Worm (Caenorhabditis elegans) whole organism, L4 larva: Measurements from ENCODE around the gene cyp-31A3.

ENCODE experiments used
- F10B5.3 ChIP-seq: sonication (generic microtip); optimal IDR thresholded peaks from 2 replicates; lab custom pipeline; 2016; ENCODE audit warnings: mild to moderate bottlenecking, missing genetic modification characterization, missing compliant biosample characterization
- F26F4.8 ChIP-seq: fragments of 200-800 bp; sonication (Bioruptor generic); conservative IDR thresholded peaks from 2 replicates; pipeline ENCODE4 v1.3.6; 2022; ENCODE audit warnings: missing genetic modification characterization, missing compliant biosample characterization
- F37D6.2 ChIP-seq: sonication (generic microtip); optimal IDR thresholded peaks from 2 replicates; lab custom pipeline; 2016; ENCODE audit warnings: mild to moderate bottlenecking, missing genetic modification characterization, missing compliant biosample characterization
- F44E2.7 ChIP-seq: fragments of 200-800 bp; sonication (Bioruptor generic); IDR thresholded peaks from 2 replicates; pipeline ENCODE4 v2.1.2; 2022; ENCODE audit warnings: missing genetic modification characterization, missing compliant biosample characterization
- F49E8.2 ChIP-seq: sonication (generic microtip); optimal IDR thresholded peaks from 2 replicates; lab custom pipeline; 2016; ENCODE audit warnings: missing compliant biosample characterization, mild to moderate bottlenecking, missing genetic modification characterization, borderline replicate concordance
- R02D3.7 ChIP-seq: fragments of 150-350 bp; sonication (generic microtip); optimal IDR thresholded peaks from 3 replicates; lab custom pipeline; 2014; ENCODE audit warnings: missing biosample characterization, missing genetic modification characterization
- Y105C5A.15 ChIP-seq: fragments of 200-800 bp; sonication (Bioruptor generic); IDR thresholded peaks from 2 replicates; pipeline ENCODE4 v1.3.6; 2022; ENCODE audit warnings: missing genetic modification characterization, missing compliant biosample characterization
- ZK337.2 ChIP-seq: fragments of 200-800 bp; sonication (Bioruptor generic); IDR thresholded peaks from 2 replicates; pipeline ENCODE4 v1.3.6; 2022; ENCODE audit warnings: missing genetic modification reagents, missing genetic modification characterization, missing compliant biosample characterization
- aha-1 ChIP-seq: fragments of 150-350 bp; peaks from one replicate; lab custom pipeline; 2014; ENCODE audit warnings: missing biosample characterization, missing genetic modification characterization
- arid-1 ChIP-seq: fragments of 200-800 bp; sonication (Bioruptor generic); conservative IDR thresholded peaks from 2 replicates; pipeline ENCODE4 v1.3.6; 2022; ENCODE audit warnings: missing genetic modification reagents, missing genetic modification characterization, missing compliant biosample characterization
- attf-4 ChIP-seq: sonication (generic microtip); optimal IDR thresholded peaks from 3 replicates; lab custom pipeline; 2017; ENCODE audit warnings: missing biosample characterization, missing genetic modification characterization
- ceh-20 ChIP-seq: fragments of 200-800 bp; sonication (Bioruptor generic); IDR thresholded peaks from 2 replicates; pipeline ENCODE4 v1.3.6; 2022; ENCODE audit warnings: missing genetic modification reagents, missing genetic modification characterization, missing compliant biosample characterization
- ceh-28 ChIP-seq: fragments of 150-350 bp; optimal IDR thresholded peaks from 2 replicates; lab custom pipeline; 2014; ENCODE audit warnings: missing biosample characterization, missing genetic modification reagents, missing genetic modification characterization
- ceh-32 ChIP-seq: sonication (generic microtip); optimal IDR thresholded peaks from 2 replicates; lab custom pipeline; 2016; ENCODE audit warnings: mild to moderate bottlenecking, missing genetic modification characterization, missing compliant biosample characterization; ENCODE audit not compliant: poor library complexity
- ceh-44 ChIP-seq: fragments of 200-800 bp; sonication (Bioruptor generic); IDR thresholded peaks from 2 replicates; pipeline ENCODE4 v1.3.6; 2022; ENCODE audit warnings: missing genetic modification reagents, missing genetic modification characterization, missing compliant biosample characterization
- ceh-62 ChIP-seq: sonication (generic microtip); optimal IDR thresholded peaks from 2 replicates; lab custom pipeline; 2017; ENCODE audit warnings: missing biosample characterization, missing genetic modification characterization
- ceh-82 ChIP-seq: sonication (generic microtip); optimal IDR thresholded peaks from 2 replicates; lab custom pipeline; 2017; ENCODE audit warnings: missing biosample characterization, missing genetic modification characterization
- cey-2 ChIP-seq: sonication (generic microtip); optimal IDR thresholded peaks from 3 replicates; lab custom pipeline; 2017; ENCODE audit warnings: missing genetic modification characterization, mild to moderate bottlenecking, missing compliant biosample characterization, antibody characterized with exemption, borderline replicate concordance; ENCODE audit not compliant: insufficient read depth
- ctbp-1 ChIP-seq: fragments of 200-800 bp; sonication (Bioruptor generic); IDR thresholded peaks from 2 replicates; pipeline ENCODE4 v1.3.6; 2022; ENCODE audit warnings: missing genetic modification reagents, missing genetic modification characterization, missing compliant biosample characterization
- daf-8 ChIP-seq: fragments of 200-800 bp; sonication (Bioruptor generic); IDR thresholded peaks from 2 replicates; pipeline ENCODE4 v1.3.6; 2022; ENCODE audit warnings: missing genetic modification characterization, missing compliant biosample characterization
- dmd-9 ChIP-seq: fragments of 200-800 bp; sonication (Bioruptor generic); IDR thresholded peaks from 2 replicates; pipeline ENCODE4 v1.3.6; 2022; ENCODE audit warnings: missing genetic modification reagents, missing genetic modification characterization, missing compliant biosample characterization
- duxl-1 ChIP-seq: sonication (generic microtip); optimal IDR thresholded peaks from 2 replicates; lab custom pipeline; 2016; ENCODE audit warnings: mild to moderate bottlenecking, missing genetic modification characterization, moderate library complexity, missing compliant biosample characterization; ENCODE audit not compliant: poor library complexity
- fkh-10 ChIP-seq: fragments of 150-350 bp; optimal IDR thresholded peaks from 2 replicates; lab custom pipeline; 2014; ENCODE audit warnings: missing biosample characterization, missing genetic modification reagents, missing genetic modification characterization
- fos-1 ChIP-seq: fragments of 150-350 bp; optimal IDR thresholded peaks from 2 replicates; lab custom pipeline; 2014; ENCODE audit warnings: missing biosample characterization, missing genetic modification characterization
- gei-8 ChIP-seq: fragments of 200-800 bp; sonication (Bioruptor generic); optimal IDR thresholded peaks from 2 replicates; lab custom pipeline; 2018; ENCODE audit warnings: mild to moderate bottlenecking, missing genetic modification characterization, missing compliant biosample characterization
- hif-1 ChIP-seq, 2 experiments: sonication (generic microtip); optimal IDR thresholded peaks; 2 replicates each; lab custom pipeline; 2016 to 2017; ENCODE audit warnings: missing compliant biosample characterization in 2 of 2, missing genetic modification characterization in 2 of 2, missing genetic modification reagents in 2 of 2, missing genotype in 2 of 2, mild to moderate bottlenecking in 1 of 2
- hlh-11 ChIP-seq: fragments of 200-800 bp; sonication (Bioruptor generic); optimal IDR thresholded peaks from 2 replicates; lab custom pipeline; 2018; ENCODE audit warnings: mild to moderate bottlenecking, missing genetic modification characterization, missing compliant biosample characterization
- hlh-30 ChIP-seq: sonication (generic microtip); optimal IDR thresholded peaks from 2 replicates; lab custom pipeline; 2017; ENCODE audit warnings: antibody characterized with exemption, mild to moderate bottlenecking, missing genetic modification characterization, missing compliant biosample characterization; ENCODE audit not compliant: insufficient read depth
- lin-13 ChIP-seq: fragments of 150-350 bp; optimal IDR thresholded peaks from 2 replicates; lab custom pipeline; 2014; ENCODE audit warnings: missing biosample characterization, missing genetic modification reagents, missing genetic modification characterization
- lin-29 ChIP-seq: fragments of 200-800 bp; sonication (Bioruptor generic); IDR thresholded peaks from 2 replicates; pipeline ENCODE4 v1.3.6; 2022; ENCODE audit warnings: missing genetic modification reagents, missing genetic modification characterization, missing compliant biosample characterization
- lin-38 ChIP-seq: fragments of 200-800 bp; sonication (Bioruptor generic); IDR thresholded peaks from 2 replicates; pipeline ENCODE4 v1.3.6; 2022; ENCODE audit warnings: missing genetic modification reagents, missing genetic modification characterization, missing compliant biosample characterization
- lin-39 ChIP-seq: fragments of 150-350 bp; optimal IDR thresholded peaks from 2 replicates; lab custom pipeline; 2014; ENCODE audit warnings: missing biosample characterization, missing genetic modification reagents, missing genetic modification characterization
- madf-5 ChIP-seq, 2 experiments: fragments of 200-800 bp; sonication (Bioruptor generic); IDR thresholded peaks; 2 replicates each; pipeline ENCODE4 v1.3.6; 2022; ENCODE audit warnings: missing compliant biosample characterization in 2 of 2, missing genetic modification characterization in 2 of 2
- mdt-29 ChIP-seq: fragments of 200-800 bp; sonication (Bioruptor generic); IDR thresholded peaks from 2 replicates; pipeline ENCODE4 v1.3.6; 2022; ENCODE audit warnings: missing genetic modification reagents, missing genetic modification characterization, missing compliant biosample characterization
- mes-2 ChIP-seq: sonication (generic microtip); optimal IDR thresholded peaks from 2 replicates; lab custom pipeline; 2016; ENCODE audit warnings: missing genotype, mild to moderate bottlenecking, missing genetic modification characterization, missing compliant biosample characterization; ENCODE audit not compliant: poor library complexity, severe bottlenecking
- mxl-2 ChIP-seq: fragments of 200-800 bp; sonication (Bioruptor generic); conservative IDR thresholded peaks from 2 replicates; pipeline ENCODE4 v1.3.6; 2022; ENCODE audit warnings: missing genetic modification reagents, missing genetic modification characterization, missing compliant biosample characterization
- nhr-76 ChIP-seq: fragments of 150-350 bp; optimal IDR thresholded peaks from 2 replicates; lab custom pipeline; 2014; ENCODE audit warnings: missing biosample characterization, missing genetic modification characterization
- pha-4 ChIP-seq, 2 experiments: fragments of 150-350 bp in 1 of 2; fragments of 200-800 bp in 1 of 2; sonication (Bioruptor generic) in 1 of 2; IDR thresholded peaks in 1 of 2; optimal IDR thresholded peaks in 1 of 2; 2 replicates each; pipeline versions ENCODE4 v1.3.6 to Lab custom; 2014 to 2022; ENCODE audit warnings: missing genetic modification characterization in 2 of 2, missing genetic modification reagents in 2 of 2, missing biosample characterization in 1 of 2, missing compliant biosample characterization in 1 of 2
- php-3 ChIP-seq: fragments of 200-800 bp; sonication (Bioruptor generic); IDR thresholded peaks from 2 replicates; pipeline ENCODE4 v1.3.6; 2022; ENCODE audit warnings: missing genetic modification reagents, missing genetic modification characterization, missing compliant biosample characterization
- pqm-1 ChIP-seq: sonication (generic microtip); optimal IDR thresholded peaks from 2 replicates; lab custom pipeline; 2017; ENCODE audit warnings: missing biosample characterization, missing genetic modification characterization
- rbr-2 ChIP-seq: sonication (generic microtip); optimal IDR thresholded peaks from 2 replicates; lab custom pipeline; 2016; ENCODE audit warnings: missing genotype, missing genetic modification characterization, missing compliant biosample characterization
- snpc-1.2 ChIP-seq: fragments of 200-800 bp; sonication (Bioruptor generic); IDR thresholded peaks from 2 replicates; pipeline ENCODE4 v1.3.6; 2022; ENCODE audit warnings: missing genetic modification reagents, missing genetic modification characterization, missing compliant biosample characterization
- spr-1 ChIP-seq: sonication (generic microtip); optimal IDR thresholded peaks from 2 replicates; lab custom pipeline; 2016; ENCODE audit warnings: mild to moderate bottlenecking, missing genetic modification characterization, missing compliant biosample characterization
- tag-97 ChIP-seq: fragments of 200-800 bp; sonication (Bioruptor generic); IDR thresholded peaks from 2 replicates; pipeline ENCODE4 v1.3.6; 2022; ENCODE audit warnings: missing genetic modification characterization, missing compliant biosample characterization
- tra-1 ChIP-seq: fragments of 200-800 bp; sonication (Bioruptor generic); IDR thresholded peaks from 2 replicates; pipeline ENCODE4 v1.3.6; 2022; ENCODE audit warnings: missing genetic modification reagents, missing genetic modification characterization, missing compliant biosample characterization
- unc-62 ChIP-seq, 3 experiments: fragments of 150-350 bp in 1 of 3; sonication (generic microtip); optimal IDR thresholded peaks in 2 of 3; peaks in 1 of 3; 1 replicate in 1 of 3; 2 replicates in 2 of 3; lab custom pipeline; 2014 to 2017; ENCODE audit warnings: missing biosample characterization in 3 of 3, missing genetic modification characterization in 3 of 3, missing genetic modification reagents in 3 of 3, missing genotype in 1 of 3
- vab-7 ChIP-seq: fragments of 200-800 bp; sonication (Bioruptor generic); IDR thresholded peaks from 2 replicates; pipeline ENCODE4 v1.3.6; 2022; ENCODE audit warnings: missing genetic modification reagents, missing genetic modification characterization, missing compliant biosample characterization
- zag-1 ChIP-seq: fragments of 150-350 bp; optimal IDR thresholded peaks from 2 replicates; lab custom pipeline; 2014; ENCODE audit warnings: missing biosample characterization, missing genetic modification characterization
- zip-2 ChIP-seq: fragments of 150-350 bp; optimal IDR thresholded peaks from 2 replicates; lab custom pipeline; 2014; ENCODE audit warnings: missing biosample characterization, missing genetic modification characterization
- ztf-11 ChIP-seq: fragments of 150-350 bp; optimal IDR thresholded peaks from 2 replicates; lab custom pipeline; 2014; ENCODE audit warnings: missing biosample characterization, missing genetic modification characterization
- ztf-7 ChIP-seq: fragments of 150-350 bp; optimal IDR thresholded peaks from 2 replicates; lab custom pipeline; 2014; ENCODE audit warnings: missing biosample characterization, missing genetic modification characterization

The cyp-31A3 gene

ce11 chrIV:4745422-4745821 is 15.4 kb upstream of the cyp-31A3 start, which contains the start of gene timm-17B.1:
Gene timm-17B.1, minus strand, starts transcription at chrIV:4745492.
- TF ChIP-seq mxl-2 (GFP tag; lab: Robert Waterston, UW), result no peak
- TF ChIP-seq daf-8 (GFP tag; lab: Robert Waterston, UW), result no peak
- TF ChIP-seq mdt-29, result no peak
- no peak for TF ChIP-seq tra-1 (GFP tag; lab: Robert Waterston, UW)
- no peak for TF ChIP-seq ceh-20 (GFP tag; lab: Robert Waterston, UW)
- no peak for TF ChIP-seq ctbp-1 (GFP tag; lab: Robert Waterston, UW)
- no peak for TF ChIP-seq ceh-28 (tag; lab: Kevin White, UChicago)
- TF ChIP-seq arid-1, result no peak
- peak; percentile 72 for TF ChIP-seq mes-2
- no peak for TF ChIP-seq ceh-62
- no peak for TF ChIP-seq zag-1 (tag; lab: Kevin White, UChicago)
- TF ChIP-seq pqm-1 (tag; lab: Kevin White, UChicago), result no peak
- no peak for TF ChIP-seq F26F4.8
- TF ChIP-seq F49E8.2 (tag; lab: Kevin White, UChicago), result no peak
- TF ChIP-seq ZK337.2 (GFP tag; lab: Robert Waterston, UW), result no peak
- no peak for TF ChIP-seq lin-13
- TF ChIP-seq R02D3.7 (tag; lab: Kevin White, UChicago), result no peak
- no peak for TF ChIP-seq nhr-76 (tag; lab: Kevin White, UChicago)
- TF ChIP-seq pha-4 (GFP tag; IDR thresholded peaks at IDR 0.05; lab: Robert Waterston, UW), result no peak
- peak; percentile 65 for TF ChIP-seq pha-4 (tag; optimal IDR thresholded peaks at IDR 0.05; lab: Kevin White, UChicago)
- TF ChIP-seq lin-38 (GFP tag; lab: Robert Waterston, UW), result peak; percentile 89
- TF ChIP-seq hlh-11 (tag; lab: Kevin White, UChicago), result peak; percentile 57
- TF ChIP-seq lin-39 (tag; lab: Kevin White, UChicago), result no peak
- no peak for TF ChIP-seq attf-4 (tag; lab: Kevin White, UChicago)
- TF ChIP-seq duxl-1 (tag; lab: Kevin White, UChicago), result peak; percentile 45
- TF ChIP-seq hif-1 (tag; optimal IDR thresholded peaks at IDR 0.05; lab: Kevin White, UChicago), result no peak
- peak; percentile 57 for TF ChIP-seq spr-1
- peak; percentile 64; the same call in 1 of the 2 replicates for TF ChIP-seq snpc-1.2 (GFP tag; lab: Robert Waterston, UW)
- TF ChIP-seq tag-97 (GFP tag; lab: Robert Waterston, UW), result no peak
- no peak for TF ChIP-seq zip-2
- TF ChIP-seq vab-7 (GFP tag; lab: Robert Waterston, UW), result no peak
- TF ChIP-seq F10B5.3, result no peak
- peak; percentile 84 for TF ChIP-seq ztf-7 (tag; lab: Kevin White, UChicago)
- no peak for TF ChIP-seq cey-2 (tag; lab: Kevin White, UChicago)
- no peak for TF ChIP-seq php-3 (GFP tag; lab: Robert Waterston, UW)
- no peak for TF ChIP-seq unc-62 (GFP tag; optimal IDR thresholded peaks at IDR 0.05 in 1 of 2; lab: Kevin White, UChicago)
- no peak for TF ChIP-seq unc-62 (tag; optimal IDR thresholded peaks at IDR 0.05; lab: Kevin White, UChicago)
- TF ChIP-seq madf-5 (GFP tag; IDR thresholded peaks at IDR 0.05; lab: Robert Waterston, UW), result no peak
- no peak for TF ChIP-seq aha-1 (tag; lab: Kevin White, UChicago)
- TF ChIP-seq rbr-2 (tag; lab: Kevin White, UChicago), result peak; percentile 55
- TF ChIP-seq fkh-10 (GFP tag; lab: Kevin White, UChicago), result no peak
- TF ChIP-seq F44E2.7 (GFP tag; lab: Robert Waterston, UW), result no peak
- TF ChIP-seq fos-1 (tag; lab: Kevin White, UChicago), result no peak
- no peak for TF ChIP-seq ceh-82 (tag; lab: Kevin White, UChicago)
- TF ChIP-seq Y105C5A.15, result no peak
- TF ChIP-seq lin-29 (GFP tag; lab: Robert Waterston, UW), result no peak
- TF ChIP-seq ztf-11 (tag; lab: Kevin White, UChicago), result no peak
- TF ChIP-seq ceh-44 (GFP tag; lab: Robert Waterston, UW), result no peak
- TF ChIP-seq F37D6.2 (tag; lab: Kevin White, UChicago), result peak; percentile 45
- TF ChIP-seq gei-8 (GFP tag; lab: Kevin White, UChicago), result no peak
- TF ChIP-seq ceh-32, result no peak
- peak; percentile 59 for TF ChIP-seq hlh-30 (tag; lab: Kevin White, UChicago)
- TF ChIP-seq dmd-9 (GFP tag; lab: Robert Waterston, UW), result no peak
